Fruit fly (Drosophila melanogaster): ENCODE measurements around the gene Fur1.
A peak's percentile ranks its signal among the peaks of the same experiment; 100 is the strongest.

Gene Fur1

DNA sequence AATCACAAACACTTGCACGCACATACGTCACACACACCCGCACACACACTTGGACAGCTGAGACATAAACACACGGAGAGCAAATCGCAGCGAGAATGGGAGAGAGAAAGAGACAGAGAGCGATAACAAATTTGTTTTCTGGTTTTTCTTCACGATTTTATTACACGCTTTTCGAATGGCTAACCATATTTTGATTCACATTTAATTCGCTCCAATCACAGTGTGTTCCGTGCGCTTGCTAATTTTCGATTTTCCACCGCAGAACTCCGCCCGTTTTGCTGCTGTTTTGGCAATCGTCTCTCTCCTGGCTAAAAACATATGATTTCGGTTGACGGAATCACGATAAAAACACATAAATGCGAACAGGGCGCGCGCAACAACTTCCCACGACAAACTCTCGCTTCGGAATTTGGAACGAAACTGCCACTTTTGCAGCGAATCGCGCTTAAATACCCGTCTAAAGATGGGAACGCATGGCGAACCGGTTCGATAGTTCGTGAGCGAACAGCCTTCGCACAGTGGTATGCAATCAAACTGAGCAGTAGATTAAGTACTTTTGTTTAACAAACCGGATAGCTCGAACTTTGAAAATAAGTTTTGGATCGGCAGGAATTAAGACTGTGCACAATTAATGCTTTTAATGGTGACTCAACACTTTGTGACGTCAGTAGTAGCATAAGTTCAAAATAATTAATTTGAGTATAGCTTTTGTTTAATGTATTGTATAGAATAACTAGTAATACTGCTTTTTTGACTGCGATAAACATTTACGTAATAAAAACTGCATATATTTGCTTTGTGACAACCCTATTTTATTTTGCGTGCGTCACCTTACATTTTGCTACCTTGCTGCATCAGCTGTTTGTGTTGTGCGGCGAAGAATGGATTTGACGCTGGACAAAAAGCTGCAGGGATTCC lies at the start of gene Fur1, which contains the start of gene Vps33B (continued):
- TF ChIP-seq CG6791 (GFP tag; IDR thresholded peaks at IDR 0.05; ENCODE audit: partially characterized antibody) (peak; percentile 79; the same call in 2 of the 3 replicates), eve (GFP tag; optimal IDR thresholded peaks at IDR 0.05) (peak in 1 of 2 experiments; percentile 99), grn (GFP tag; optimal IDR thresholded peaks at IDR 0.05) (peak; percentile 83), D (optimal IDR thresholded peaks at IDR 0.05) (no peak), D (GFP tag; optimal IDR thresholded peaks at IDR 0.05) (peak; percentile 95), MTF-1 (GFP tag; optimal IDR thresholded peaks at IDR 0.05; ENCODE audit: borderline replicate concordance) (peak; percentile 83), ap (GFP tag; IDR thresholded peaks at IDR 0.05) (peak; percentile 85), mam (GFP tag; optimal IDR thresholded peaks at IDR 0.05) (peak; percentile 99), Mrtf (GFP tag; IDR thresholded peaks at IDR 0.05) (peak; percentile 88), D19A (tag; optimal IDR thresholded peaks at IDR 0.05) (peak; percentile 92), CG3407 (GFP tag; optimal IDR thresholded peaks at IDR 0.05) (peak; percentile 92), trem (tag; optimal IDR thresholded peaks at IDR 0.05) (peak; percentile 95), CG8944 (GFP tag; optimal IDR thresholded peaks at IDR 0.05) (peak; percentile 98), trh (GFP tag; optimal IDR thresholded peaks at IDR 0.05) (peak; percentile 96), slp2 (GFP tag; optimal IDR thresholded peaks at IDR 0.05) (peak; percentile 97), H2.0 (GFP tag; IDR thresholded peaks at IDR 0.05) (peak; percentile 94), CG14965 (GFP tag; optimal IDR thresholded peaks at IDR 0.05; ENCODE audit: borderline replicate concordance) (peak; percentile 75), CG10959 (GFP tag; IDR thresholded peaks at IDR 0.05) (peak; percentile 87; the same call in 1 of the 2 replicates), Dip3 (GFP tag; optimal IDR thresholded peaks at IDR 0.05) (peak; percentile 98), abd-A (tag; optimal IDR thresholded peaks at IDR 0.05) (peak; percentile 91), Mad (GFP tag; optimal IDR thresholded peaks at IDR 0.05) (peak; percentile 98), Fer3 (tag; optimal IDR thresholded peaks at IDR 0.05) (peak; percentile 94), crol (GFP tag; IDR thresholded peaks at IDR 0.05) (peak; percentile 55; the same call in 1 of the 2 replicates), danr (GFP tag; IDR thresholded peaks at IDR 0.05) (peak; percentile 86), Xbp1 (GFP tag; optimal IDR thresholded peaks at IDR 0.05) (peak; percentile 99), CG33557 (GFP tag; optimal IDR thresholded peaks at IDR 0.05) (peak; percentile 94), disco-r (GFP tag; optimal IDR thresholded peaks at IDR 0.05) (peak; percentile 94), CG1529 (GFP tag; optimal IDR thresholded peaks at IDR 0.05) (peak; percentile 94), ara (GFP tag; IDR thresholded peaks at IDR 0.05) (peak; percentile 91), CG13123 (GFP tag; optimal IDR thresholded peaks at IDR 0.05) (peak; percentile 94), repo (GFP tag; optimal IDR thresholded peaks at IDR 0.05) (peak; percentile 97), GATAe (GFP tag; conservative IDR thresholded peaks at IDR 0.05) (peak; percentile 78), Bdp1 (GFP tag; optimal IDR thresholded peaks at IDR 0.05) (peak; percentile 94), CG17612 (GFP tag; IDR thresholded peaks at IDR 0.05) (peak; percentile 70), CG15479 (GFP tag; optimal IDR thresholded peaks at IDR 0.05) (peak; percentile 27), HHEX (GFP tag; optimal IDR thresholded peaks at IDR 0.05) (peak; percentile 96), Elba2 (GFP tag; optimal IDR thresholded peaks at IDR 0.05) (peak; percentile 92), Atf6 (GFP tag; IDR thresholded peaks at IDR 0.05) (peak; percentile 96), CG2129 (GFP tag; IDR thresholded peaks at IDR 0.05; ENCODE audit: partially characterized antibody) (peak; percentile 45), CG8765 (GFP tag; IDR thresholded peaks at IDR 0.05) (peak; percentile 89), gsb (GFP tag; IDR thresholded peaks at IDR 0.05) (peak; percentile 90), inv (GFP tag; IDR thresholded peaks at IDR 0.05; ENCODE audit: partially characterized antibody) (peak; percentile 66; the same call in 1 of the 2 replicates), NFAT (GFP tag; IDR thresholded peaks at IDR 0.05) (peak; percentile 90), Camta (GFP tag; optimal IDR thresholded peaks at IDR 0.05) (peak; percentile 98), phol (tag; optimal IDR thresholded peaks at IDR 0.05) (peak; percentile 98), CG31224 (GFP tag; IDR thresholded peaks at IDR 0.05) (peak; percentile 86), Taf1 (GFP tag; IDR thresholded peaks at IDR 0.05) (peak; percentile 90), ftz-f1 (GFP tag; optimal IDR thresholded peaks at IDR 0.05) (peak; percentile 98), dpn (GFP tag; optimal IDR thresholded peaks at IDR 0.05) (peak; percentile 98 to 99)
